Comparison of ENCODE assay signal across 5 fruit fly cellular contexts in genomic region chr3R:9952669-9953277, dm6.
TF ChIP-seq lines count a peak whose summit lies in the region.

No protein-coding gene starts in this region.

- TF ChIP-seq CTCF in whole organism, embryonic (GFP tag; optimal IDR thresholded peaks at IDR 0.05; lab: Kevin White, UChicago): no peak

TF ChIP-seq in whole organism, adult, 20 proteins besides CTCF, POLR2A, EP300 and RAD21:
- TF ChIP-seq pad (GFP tag; optimal IDR thresholded peaks at IDR 0.05; lab: Kevin White, UChicago) (no peak), tj (GFP tag; optimal IDR thresholded peaks at IDR 0.05; lab: Kevin White, UChicago) (peak; percentile 27), kay (GFP tag; lab: Kevin White, UChicago; ENCODE audit: borderline replicate concordance) (no peak), CG1620 (GFP tag; optimal IDR thresholded peaks at IDR 0.05; lab: Kevin White, UChicago) (no peak), ovo (GFP tag; optimal IDR thresholded peaks at IDR 0.05; lab: Kevin White, UChicago) (no peak), cnc (optimal IDR thresholded peaks at IDR 0.05; lab: Kevin White, UChicago) (no peak), CG11617 (GFP tag; optimal IDR thresholded peaks at IDR 0.05; lab: Kevin White, UChicago) (no peak), CG14711 (tag; optimal IDR thresholded peaks at IDR 0.05; lab: Kevin White, UChicago) (no peak), CG7101 (tag; optimal IDR thresholded peaks at IDR 0.05; lab: Kevin White, UChicago) (no peak), Clk (GFP tag; optimal IDR thresholded peaks at IDR 0.05; lab: Kevin White, UChicago) (no peak), cic (GFP tag; optimal IDR thresholded peaks at IDR 0.05; lab: Kevin White, UChicago) (peak; percentile 35)

TF ChIP-seq in whole organism, embryonic, 481 proteins besides CTCF, POLR2A, EP300 and RAD21 (continues in another document):
- peak; percentile 96 for TF ChIP-seq onecut (GFP tag; IDR thresholded peaks at IDR 0.05; lab: Robert Waterston, UW)
- peak; percentile 87 for TF ChIP-seq Deaf1 (tag; optimal IDR thresholded peaks at IDR 0.05; lab: Kevin White, UChicago)
- TF ChIP-seq Doc3 (GFP tag; IDR thresholded peaks at IDR 0.05; lab: Robert Waterston, UW; ENCODE audit: partially characterized antibody): no peak
- TF ChIP-seq CG18599 (GFP tag; optimal IDR thresholded peaks at IDR 0.05; lab: Kevin White, UChicago): peak; percentile 9
- TF ChIP-seq crol (GFP tag; IDR thresholded peaks at IDR 0.05; lab: Robert Waterston, UW): peak; percentile 54; the same call in 1 of the 2 replicates
- TF ChIP-seq CG33213 (GFP tag; optimal IDR thresholded peaks at IDR 0.05; lab: Kevin White, UChicago): no peak
- TF ChIP-seq cg (GFP tag; optimal IDR thresholded peaks at IDR 0.05; lab: Kevin White, UChicago): peak; percentile 58
- no peak for TF ChIP-seq YL-1 (GFP tag; optimal IDR thresholded peaks at IDR 0.05; lab: Kevin White, UChicago)
- no peak for TF ChIP-seq CG12071 (GFP tag; optimal IDR thresholded peaks at IDR 0.05; lab: Kevin White, UChicago)
- TF ChIP-seq CG12769 (tag; optimal IDR thresholded peaks at IDR 0.05; lab: Kevin White, UChicago): no peak
- no peak for TF ChIP-seq rib (GFP tag; IDR thresholded peaks at IDR 0.05; lab: Robert Waterston, UW)
- no peak for TF ChIP-seq CG6272 (GFP tag; IDR thresholded peaks at IDR 0.05; lab: Robert Waterston, UW)
- TF ChIP-seq Trl (optimal IDR thresholded peaks at IDR 0.05; lab: Kevin White, UChicago): peak; percentile 60 to 87
- TF ChIP-seq Trl (GFP tag; optimal IDR thresholded peaks at IDR 0.05; lab: Kevin White, UChicago): no peak
- no peak for TF ChIP-seq lilli (GFP tag; optimal IDR thresholded peaks at IDR 0.05; lab: Kevin White, UChicago)
- no peak for TF ChIP-seq ab (GFP tag; optimal IDR thresholded peaks at IDR 0.05; lab: Kevin White, UChicago)
- TF ChIP-seq abd-A (tag; optimal IDR thresholded peaks at IDR 0.05; lab: Kevin White, UChicago): peak; percentile 53
- TF ChIP-seq ewg (GFP tag; optimal IDR thresholded peaks at IDR 0.05; lab: Kevin White, UChicago): peak; percentile 78
- TF ChIP-seq CG18011 (GFP tag; optimal IDR thresholded peaks at IDR 0.05; lab: Kevin White, UChicago): no peak
- TF ChIP-seq Adf1 (GFP tag; IDR thresholded peaks at IDR 0.05; lab: Robert Waterston, UW): peak; percentile 93
- TF ChIP-seq hbn (GFP tag; IDR thresholded peaks at IDR 0.05; lab: Robert Waterston, UW; ENCODE audit: partially characterized antibody): no peak

TF ChIP-seq in whole organism, prepupa, 60 proteins besides CTCF, POLR2A, EP300 and RAD21:
- peak; percentile 7 for TF ChIP-seq CG10669 (GFP tag; optimal IDR thresholded peaks at IDR 0.05; lab: Kevin White, UChicago)
- peak; percentile 13 for TF ChIP-seq CG6854 (GFP tag; optimal IDR thresholded peaks at IDR 0.05; lab: Kevin White, UChicago)
- no peak for TF ChIP-seq CG31627 (GFP tag; optimal IDR thresholded peaks at IDR 0.05; lab: Kevin White, UChicago)
- peak in 1 of 2 experiments; percentile 4 for TF ChIP-seq salr (GFP tag; optimal IDR thresholded peaks at IDR 0.05; lab: Kevin White, UChicago)
- no peak for TF ChIP-seq CG8319 (GFP tag; optimal IDR thresholded peaks at IDR 0.05; lab: Kevin White, UChicago)

TF ChIP-seq in whole organism, pupa, 21 proteins besides CTCF, POLR2A, EP300 and RAD21:
- TF ChIP-seq CG10348 (GFP tag; IDR thresholded peaks at IDR 0.05; lab: Robert Waterston, UW) (no peak), CG34367 (tag; optimal IDR thresholded peaks at IDR 0.05; lab: Kevin White, UChicago) (no peak), CG4496 (GFP tag; IDR thresholded peaks at IDR 0.05; lab: Robert Waterston, UW) (0 out of 3 replicates have a peak, but pooled peaks have one; percentile 15), CG13204 (GFP tag; optimal IDR thresholded peaks at IDR 0.05; lab: Kevin White, UChicago) (no peak)

TF ChIP-seq in whole organism, wandering third instar larva, 38 proteins besides CTCF, POLR2A, EP300 and RAD21:
- TF ChIP-seq tai (GFP tag; optimal IDR thresholded peaks at IDR 0.05; lab: Kevin White, UChicago) (no peak), psq (GFP tag; optimal IDR thresholded peaks at IDR 0.05; lab: Kevin White, UChicago) (peak; percentile 6), Dfd (GFP tag; optimal IDR thresholded peaks at IDR 0.05; lab: Kevin White, UChicago) (peak; percentile 8)
